Fruit fly (Drosophila melanogaster) whole organism, embryonic: ENCODE data around the gene Cp16.

Experiments used
- Abd-B ChIP-seq: fragments of 200-800 bp; sonication (Bioruptor generic); optimal IDR thresholded peaks from 2 replicates; lab custom pipeline; 2018; ENCODE audit warnings: missing biosample characterization, mild to moderate bottlenecking, missing genetic modification characterization, moderate library complexity
- CTCF ChIP-seq: fragments of 200-800 bp; sonication (Bioruptor generic); optimal IDR thresholded peaks from 2 replicates; lab custom pipeline; 2017; ENCODE audit warnings: missing biosample characterization, mild to moderate bottlenecking, missing genetic modification characterization, moderate library complexity
- Poxn ChIP-seq: fragments of 200-800 bp; sonication (Bioruptor generic); IDR thresholded peaks from 2 replicates; pipeline ENCODE4 v1.3.6; 2022; ENCODE audit warnings: missing biosample characterization, missing genetic modification characterization
- esg ChIP-seq: fragments of 200-800 bp; sonication (Bioruptor generic); conservative IDR thresholded peaks from 2 replicates; pipeline ENCODE4 v1.3.6; 2022; ENCODE audit warnings: missing biosample characterization, missing genetic modification characterization
- lov ChIP-seq, 2 experiments: fragments of 200-800 bp in 1 of 2; fragments of >200 bp in 1 of 2; sonication (Bioruptor generic) in 1 of 2; IDR thresholded peaks in 1 of 2; optimal IDR thresholded peaks in 1 of 2; 2 replicates in 1 of 2; 3 replicates in 1 of 2; pipeline versions ENCODE4 v1.3.6 to Lab custom; 2017 to 2022; ENCODE audit warnings: missing biosample characterization in 1 of 2, missing genetic modification characterization in 1 of 2
- slbo ChIP-seq: fragments of 200-800 bp; sonication (Bioruptor generic); IDR thresholded peaks from 2 replicates; pipeline ENCODE4 v1.3.6; 2022; ENCODE audit warnings: missing biosample characterization, missing genetic modification characterization
- zen2 ChIP-seq: fragments of 200-800 bp; sonication (Bioruptor generic); IDR thresholded peaks from 3 replicates; pipeline ENCODE4 v1.3.6; 2022; ENCODE audit warnings: missing biosample characterization, missing genetic modification characterization; ENCODE audit not compliant: partially characterized antibody

dm6 chr3L:8700054-8700642, 31.6 kb upstream of the Cp16 start:
- no peak for TF ChIP-seq Poxn (GFP tag; lab: Robert Waterston, UW)
- TF ChIP-seq Abd-B (GFP tag; lab: Kevin White, UChicago) = no peak
- no peak for TF ChIP-seq slbo (GFP tag; lab: Robert Waterston, UW)
- no peak for TF ChIP-seq CTCF (GFP tag; lab: Kevin White, UChicago)
- no peak for TF ChIP-seq zen2
- TF ChIP-seq esg (GFP tag; lab: Robert Waterston, UW) = no peak
- no peak for TF ChIP-seq lov (optimal IDR thresholded peaks at IDR 0.05; lab: Kevin White, UChicago)
- TF ChIP-seq lov (GFP tag; IDR thresholded peaks at IDR 0.05; lab: Robert Waterston, UW) = no peak
